Worm (Caenorhabditis elegans): ENCODE data around the gene ptr-20.

- TF ChIP-seq unc-130 (GFP tag; optimal IDR thresholded peaks at IDR 0.05) (no peak), D2030.7 (GFP tag; IDR thresholded peaks at IDR 0.05) (no peak), ztf-28 (GFP tag; IDR thresholded peaks at IDR 0.05) (no peak), tlf-1 (GFP tag; optimal IDR thresholded peaks at IDR 0.05) (no peak), madf-8 (GFP tag; conservative IDR thresholded peaks at IDR 0.05) (no peak), dpl-1 (GFP tag; optimal IDR thresholded peaks at IDR 0.05) (no peak)
Observed at ce11 chrII:15207562-15207961, 49.6 kb downstream of the ptr-20 start.
